Worm (Caenorhabditis elegans) whole organism, L2 larva: ENCODE measurements around the gene T10D4.7.

ENCODE experiments used
- C34F6.9 ChIP-seq: fragments of 150-350 bp; optimal IDR thresholded peaks from 2 replicates; lab custom pipeline; 2014; ENCODE audit warnings: missing biosample characterization, missing genetic modification characterization
- R02D3.7 ChIP-seq: fragments of 150-350 bp; optimal IDR thresholded peaks from 2 replicates; lab custom pipeline; 2014; ENCODE audit warnings: missing biosample characterization, missing genetic modification characterization
- aly-2 ChIP-seq: fragments of 150-350 bp; optimal IDR thresholded peaks from 2 replicates; lab custom pipeline; 2014; ENCODE audit warnings: missing biosample characterization, missing genetic modification characterization
- ama-1 ChIP-seq: fragments of 150-350 bp; optimal IDR thresholded peaks from 2 replicates; lab custom pipeline; 2018; ENCODE audit warnings: inconsistent platforms
- blmp-1 ChIP-seq: sonication (generic microtip); optimal IDR thresholded peaks from 2 replicates; lab custom pipeline; 2017; ENCODE audit warnings: missing genetic modification characterization, mild to moderate bottlenecking, missing compliant biosample characterization, antibody characterized with exemption, moderate library complexity; ENCODE audit not compliant: insufficient read depth
- ceh-82 ChIP-seq: fragments of 150-350 bp; optimal IDR thresholded peaks from 2 replicates; lab custom pipeline; 2014; ENCODE audit warnings: missing biosample characterization, missing genetic modification characterization
- crh-2 ChIP-seq: sonication (generic microtip); optimal IDR thresholded peaks from 2 replicates; lab custom pipeline; 2017; ENCODE audit warnings: missing biosample characterization, missing genetic modification characterization
- dmd-4 ChIP-seq: sonication (generic microtip); optimal IDR thresholded peaks from 2 replicates; lab custom pipeline; 2017; ENCODE audit warnings: missing biosample characterization, missing genetic modification characterization
- elt-1 ChIP-seq: fragments of 150-350 bp; optimal IDR thresholded peaks from 2 replicates; lab custom pipeline; 2014; ENCODE audit warnings: missing biosample characterization, missing genetic modification characterization
- fos-1 ChIP-seq: fragments of 150-350 bp; optimal IDR thresholded peaks from 2 replicates; lab custom pipeline; 2014; ENCODE audit warnings: missing biosample characterization, missing genetic modification characterization
- gmeb-1 ChIP-seq: fragments of 150-350 bp; optimal IDR thresholded peaks from 2 replicates; lab custom pipeline; 2014; ENCODE audit warnings: missing biosample characterization, missing genetic modification characterization
- lin-11 ChIP-seq: fragments of 150-350 bp; sonication (generic microtip); optimal IDR thresholded peaks from 2 replicates; lab custom pipeline; 2014; ENCODE audit warnings: missing biosample characterization, missing genetic modification characterization, inconsistent platforms, mixed read lengths
- lin-39 ChIP-seq: fragments of 150-350 bp; optimal IDR thresholded peaks from 2 replicates; lab custom pipeline; 2014; ENCODE audit warnings: missing biosample characterization, missing genetic modification reagents, missing genetic modification characterization
- lsy-2 ChIP-seq, 2 experiments: fragments of 150-350 bp in 1 of 2; sonication (generic microtip) in 1 of 2; optimal IDR thresholded peaks; 2 replicates each; lab custom pipeline; 2014 to 2017; ENCODE audit warnings: missing biosample characterization in 2 of 2, missing genetic modification characterization in 2 of 2
- mab-5 ChIP-seq: fragments of 150-350 bp; optimal IDR thresholded peaks from 2 replicates; lab custom pipeline; 2014; ENCODE audit warnings: missing biosample characterization, missing genetic modification characterization
- mbf-1 ChIP-seq: sonication (generic microtip); optimal IDR thresholded peaks from 2 replicates; lab custom pipeline; 2017; ENCODE audit warnings: missing biosample characterization, missing genetic modification characterization
- mdl-1 ChIP-seq, 2 experiments: fragments of 150-350 bp in 1 of 2; sonication (generic microtip) in 1 of 2; optimal IDR thresholded peaks; 2 replicates each; lab custom pipeline; 2017; ENCODE audit warnings: missing biosample characterization in 2 of 2, missing genetic modification characterization in 2 of 2
- nhr-11 ChIP-seq: fragments of 150-350 bp; optimal IDR thresholded peaks from 2 replicates; lab custom pipeline; 2014; ENCODE audit warnings: missing biosample characterization, missing genetic modification characterization
- nhr-12 ChIP-seq: fragments of 150-350 bp; optimal IDR thresholded peaks from 2 replicates; lab custom pipeline; 2014; ENCODE audit warnings: missing biosample characterization, missing genetic modification characterization
- nhr-129 ChIP-seq: fragments of 150-350 bp; optimal IDR thresholded peaks from 2 replicates; lab custom pipeline; 2014; ENCODE audit warnings: missing biosample characterization, missing genetic modification characterization
- nhr-21 ChIP-seq: fragments of 150-350 bp; optimal IDR thresholded peaks from 2 replicates; lab custom pipeline; 2014; ENCODE audit warnings: missing biosample characterization, missing genetic modification characterization
- nhr-23 ChIP-seq: fragments of 150-350 bp; optimal IDR thresholded peaks from 2 replicates; lab custom pipeline; 2014; ENCODE audit warnings: missing biosample characterization, missing genetic modification reagents, missing genetic modification characterization
- nhr-237 ChIP-seq: fragments of 150-350 bp; optimal IDR thresholded peaks from 2 replicates; lab custom pipeline; 2014; ENCODE audit warnings: missing biosample characterization, missing genetic modification characterization
- nhr-6 ChIP-seq: fragments of 150-350 bp; optimal IDR thresholded peaks from 2 replicates; lab custom pipeline; 2014; ENCODE audit warnings: missing biosample characterization, missing genetic modification characterization
- nhr-77 ChIP-seq: fragments of 150-350 bp; optimal IDR thresholded peaks from 2 replicates; lab custom pipeline; 2014; ENCODE audit warnings: missing biosample characterization, missing genetic modification characterization
- peb-1 ChIP-seq: fragments of 150-350 bp; optimal IDR thresholded peaks from 2 replicates; lab custom pipeline; 2014; ENCODE audit warnings: missing biosample characterization, missing genetic modification characterization
- sem-4 ChIP-seq: fragments of 150-350 bp; optimal IDR thresholded peaks from 2 replicates; lab custom pipeline; 2014; ENCODE audit warnings: missing biosample characterization, missing genetic modification reagents, missing genetic modification characterization
- snpc-4 ChIP-seq: fragments of 150-350 bp; optimal IDR thresholded peaks from 2 replicates; lab custom pipeline; 2014; ENCODE audit warnings: missing biosample characterization, missing genetic modification characterization
- unc-39 ChIP-seq: fragments of 150-350 bp; optimal IDR thresholded peaks from 2 replicates; lab custom pipeline; 2014; ENCODE audit warnings: missing biosample characterization, missing genetic modification characterization
- unc-55 ChIP-seq: fragments of 150-350 bp; sonication (generic microtip); optimal IDR thresholded peaks from 3 replicates; lab custom pipeline; 2014; ENCODE audit warnings: missing biosample characterization, missing genetic modification reagents, missing genetic modification characterization
- ztf-1 ChIP-seq: fragments of 200-800 bp; sonication (Bioruptor generic); conservative IDR thresholded peaks from 2 replicates; pipeline ENCODE4 v1.3.6; 2022; ENCODE audit warnings: missing genetic modification characterization, missing compliant biosample characterization
- ztf-11 ChIP-seq: sonication (generic microtip); optimal IDR thresholded peaks from 2 replicates; lab custom pipeline; 2017; ENCODE audit warnings: missing biosample characterization, missing genetic modification characterization

Gene T10D4.7

ce11 chrII:3113289-3113688, 4.3 kb upstream of the T10D4.7 start:
- TF ChIP-seq nhr-129 (tag; lab: Kevin White, UChicago) (no peak), snpc-4 (tag; lab: Kevin White, UChicago) (peak; percentile 45)

- TF ChIP-seq nhr-21 (tag; lab: Kevin White, UChicago) (no peak), lin-11 (tag; lab: Kevin White, UChicago) (no peak), ceh-82 (tag; lab: Kevin White, UChicago) (no peak), aly-2 (tag; lab: Kevin White, UChicago) (no peak), nhr-11 (tag; lab: Kevin White, UChicago) (no peak), nhr-23 (tag; lab: Kevin White, UChicago) (no peak), nhr-129 (tag; lab: Kevin White, UChicago) (no peak), gmeb-1 (tag; lab: Kevin White, UChicago) (no peak), mab-5 (tag; lab: Kevin White, UChicago) (no peak), lin-39 (no peak), ztf-1 (GFP tag; lab: Robert Waterston, UW) (no peak), dmd-4 (tag; lab: Kevin White, UChicago) (no peak), nhr-237 (no peak), lsy-2 (tag; optimal IDR thresholded peaks at IDR 0.05; lab: Kevin White, UChicago) (no peak), blmp-1 (tag; lab: Kevin White, UChicago) (no peak), unc-55 (no peak)
These were observed 3.6 kb upstream of the T10D4.7 start, which contains the start of gene clec-123 for ce11 chrII:3113934-3114333. Gene clec-123, plus strand, starts transcription at chrII:3114234.

- TF ChIP-seq nhr-237 (no peak), lsy-2 (tag; optimal IDR thresholded peaks at IDR 0.05; lab: Kevin White, UChicago) (no peak), nhr-23 (tag; lab: Kevin White, UChicago) (no peak), mbf-1 (tag; lab: Kevin White, UChicago) (no peak), crh-2 (tag; lab: Kevin White, UChicago) (peak; percentile 30), nhr-129 (tag; lab: Kevin White, UChicago) (peak; percentile 25), aly-2 (tag; lab: Kevin White, UChicago) (no peak), unc-55 (peak; percentile 28), nhr-12 (tag; lab: Kevin White, UChicago) (no peak), nhr-11 (tag; lab: Kevin White, UChicago) (no peak), C34F6.9 (peak; percentile 72)
These were observed 1.4 kb downstream of the T10D4.7 start, which contains the start of gene T10D4.6 for ce11 chrII:3118907-3119382. Gene T10D4.6, plus strand, starts transcription at chrII:3119332.

- TF ChIP-seq blmp-1 (tag; lab: Kevin White, UChicago) (no peak), lin-11 (tag; lab: Kevin White, UChicago) (no peak), lin-39 (no peak), aly-2 (tag; lab: Kevin White, UChicago) (no peak), unc-39 (tag; lab: Kevin White, UChicago) (no peak), ztf-11 (tag; lab: Kevin White, UChicago) (no peak), fos-1 (tag; lab: Kevin White, UChicago) (no peak), gmeb-1 (tag; lab: Kevin White, UChicago) (no peak), nhr-6 (tag; lab: Kevin White, UChicago) (no peak), nhr-23 (tag; lab: Kevin White, UChicago) (no peak), ama-1 (no peak), crh-2 (tag; lab: Kevin White, UChicago) (no peak), nhr-77 (tag; lab: Kevin White, UChicago) (no peak), mdl-1 (tag; optimal IDR thresholded peaks at IDR 0.05; lab: Kevin White, UChicago) (no peak), sem-4 (tag; lab: Kevin White, UChicago) (no peak), R02D3.7 (tag; lab: Kevin White, UChicago) (no peak), elt-1 (no peak), dmd-4 (tag; lab: Kevin White, UChicago) (no peak), mbf-1 (tag; lab: Kevin White, UChicago) (no peak)
These were observed 5.6 kb downstream of the T10D4.7 start, which contains the start of gene srh-71 for ce11 chrII:3123206-3123605. Gene srh-71, plus strand, starts transcription at chrII:3123506.

ce11 chrII:3126341-3126740, 8.8 kb downstream of the T10D4.7 start, which contains the start of gene ins-19:
Gene ins-19, minus strand, starts transcription at chrII:3126441.
- TF ChIP-seq fos-1 (tag; lab: Kevin White, UChicago) (no peak), peb-1 (tag; lab: Kevin White, UChicago) (no peak), elt-1 (no peak), C34F6.9 (no peak), lin-39 (no peak), mbf-1 (tag; lab: Kevin White, UChicago) (no peak), blmp-1 (tag; lab: Kevin White, UChicago) (no peak)
- TF ChIP-seq, all 48 proteins: peak for 0
